Worm (Caenorhabditis elegans): ENCODE results near the gene B0416.2.

B0416.2 gene

ce11 chrX:9300379-9300778 lies 1.4 kb downstream of the B0416.2 start:
- TF ChIP-seq nfya-1 (tag; optimal IDR thresholded peaks at IDR 0.05; ENCODE audit: insufficient read depth) (peak; percentile 45), elt-1 (tag; optimal IDR thresholded peaks at IDR 0.05) (no peak)

- no peak for TF ChIP-seq hmg-11 (tag; optimal IDR thresholded peaks at IDR 0.05)
- TF ChIP-seq R02D3.7 (tag; optimal IDR thresholded peaks at IDR 0.05), result no peak
- TF ChIP-seq pqm-1 (tag; optimal IDR thresholded peaks at IDR 0.05), result no peak
- no peak for TF ChIP-seq elt-2 (tag; optimal IDR thresholded peaks at IDR 0.05)
- no peak for TF ChIP-seq fkh-2 (tag; optimal IDR thresholded peaks at IDR 0.05)
- TF ChIP-seq mdl-1 (tag; optimal IDR thresholded peaks at IDR 0.05), result no peak
- no peak for TF ChIP-seq egl-27 (tag; optimal IDR thresholded peaks at IDR 0.05)
- TF ChIP-seq nhr-25 (tag; optimal IDR thresholded peaks at IDR 0.05), result no peak
- no peak for TF ChIP-seq elt-3 (tag; optimal IDR thresholded peaks at IDR 0.05)
- no peak for TF ChIP-seq aly-2 (tag; optimal IDR thresholded peaks at IDR 0.05)
These were observed 3.8 kb downstream of the B0416.2 start for ce11 chrX:9302763-9303162.

ce11 chrX:9303422-9303821 lies 4.5 kb downstream of the B0416.2 start, which contains the start of gene tmc-2:
Gene tmc-2 (plus strand): TSS chrX:9303722.
- TF ChIP-seq elt-3 (tag; optimal IDR thresholded peaks at IDR 0.05) (no peak), zag-1 (tag; optimal IDR thresholded peaks at IDR 0.05) (no peak), mml-1 (tag; optimal IDR thresholded peaks at IDR 0.05) (no peak), nhr-25 (tag; optimal IDR thresholded peaks at IDR 0.05) (no peak)

ce11 chrX:9311225-9311624 lies 12.3 kb downstream of the B0416.2 start, which contains the start of gene H29C22.1:
Gene H29C22.1 (minus strand): TSS chrX:9311325.
- TF ChIP-seq nhr-67 (tag; optimal IDR thresholded peaks at IDR 0.05), result no peak
- no peak for TF ChIP-seq lin-15B (tag; optimal IDR thresholded peaks at IDR 0.05)
- no peak for TF ChIP-seq lsy-12 (tag; optimal IDR thresholded peaks at IDR 0.05)
- TF ChIP-seq ceh-16 (tag; optimal IDR thresholded peaks at IDR 0.05), result no peak
- no peak for TF ChIP-seq sea-2 (GFP tag; optimal IDR thresholded peaks at IDR 0.05)
- no peak for TF ChIP-seq ceh-82 (tag; optimal IDR thresholded peaks at IDR 0.05)
- TF ChIP-seq elt-3 (tag; optimal IDR thresholded peaks at IDR 0.05), result no peak
- no peak for TF ChIP-seq nhr-76 (tag; optimal IDR thresholded peaks at IDR 0.05)
- TF ChIP-seq mdl-1 (tag; optimal IDR thresholded peaks at IDR 0.05), result no peak
- no peak for TF ChIP-seq lin-39 (tag; optimal IDR thresholded peaks at IDR 0.05)
- no peak for TF ChIP-seq R02D3.7 (tag; optimal IDR thresholded peaks at IDR 0.05)
- no peak for TF ChIP-seq ceh-9 (tag; optimal IDR thresholded peaks at IDR 0.05)
- TF ChIP-seq fos-1 (tag; optimal IDR thresholded peaks at IDR 0.05), result no peak
- no peak for TF ChIP-seq fkh-2 (tag; optimal IDR thresholded peaks at IDR 0.05)

ce11 chrX:9314397-9314796 lies 15.5 kb downstream of the B0416.2 start, which contains the start of gene ttr-38:
Gene ttr-38 (minus strand): TSS chrX:9314497.
- TF ChIP-seq pqm-1 (tag; optimal IDR thresholded peaks at IDR 0.05) (no peak), R02D3.7 (tag; optimal IDR thresholded peaks at IDR 0.05) (no peak), nhr-28 (tag; optimal IDR thresholded peaks at IDR 0.05) (no peak), lin-15B (tag; optimal IDR thresholded peaks at IDR 0.05) (no peak), skn-1 (tag; optimal IDR thresholded peaks at IDR 0.05) (no peak), ceh-82 (tag; optimal IDR thresholded peaks at IDR 0.05) (no peak), fos-1 (tag; optimal IDR thresholded peaks at IDR 0.05) (no peak), mdl-1 (tag; optimal IDR thresholded peaks at IDR 0.05) (no peak), nhr-43 (tag; optimal IDR thresholded peaks at IDR 0.05; ENCODE audit: poor library complexity, severe bottlenecking) (no peak), unc-62 (GFP tag; optimal IDR thresholded peaks at IDR 0.05) (no peak), fkh-2 (tag; optimal IDR thresholded peaks at IDR 0.05) (no peak), tbx-2 (tag; optimal IDR thresholded peaks at IDR 0.05) (no peak)

- TF ChIP-seq nhr-67 (tag; optimal IDR thresholded peaks at IDR 0.05) (no peak), ceh-28 (tag; optimal IDR thresholded peaks at IDR 0.05) (no peak), nhr-11 (tag; optimal IDR thresholded peaks at IDR 0.05) (no peak), daf-12 (tag; optimal IDR thresholded peaks at IDR 0.05) (no peak), mml-1 (tag; optimal IDR thresholded peaks at IDR 0.05) (no peak)
These were observed 20.1 kb downstream of the B0416.2 start, which contains the start of gene npr-7 for ce11 chrX:9319080-9319479. Gene npr-7 (minus strand): TSS chrX:9319180.

Measured in whole organism, L3 larva.